Worm (Caenorhabditis elegans) whole organism, L3 larva: Measurements from ENCODE around the gene sms-3.

ENCODE experiments used
- R02D3.7 ChIP-seq: fragments of 150-350 bp; optimal IDR thresholded peaks from 2 replicates; lab custom pipeline; 2014; ENCODE audit warnings: missing biosample characterization, missing genetic modification characterization
- ama-1 ChIP-seq: fragments of 150-350 bp; optimal IDR thresholded peaks from 2 replicates; lab custom pipeline; 2018
- ceh-16 ChIP-seq: sonication (generic microtip); optimal IDR thresholded peaks from 2 replicates; lab custom pipeline; 2017; ENCODE audit warnings: missing biosample characterization, missing genetic modification characterization
- ceh-28 ChIP-seq: fragments of 150-350 bp; optimal IDR thresholded peaks from 2 replicates; lab custom pipeline; 2014; ENCODE audit warnings: missing biosample characterization, missing genetic modification reagents, missing genetic modification characterization
- ceh-82 ChIP-seq: fragments of 150-350 bp; optimal IDR thresholded peaks from 2 replicates; lab custom pipeline; 2014; ENCODE audit warnings: missing biosample characterization, missing genetic modification characterization
- ceh-9 ChIP-seq: sonication (generic microtip); optimal IDR thresholded peaks from 2 replicates; lab custom pipeline; 2018; ENCODE audit warnings: missing biosample characterization, missing genetic modification characterization
- egl-27 ChIP-seq: sonication (generic microtip); optimal IDR thresholded peaks from 4 replicates; lab custom pipeline; 2017; ENCODE audit warnings: missing biosample characterization, missing genetic modification reagents, missing genetic modification characterization
- elt-2 ChIP-seq: sonication (generic microtip); optimal IDR thresholded peaks from 2 replicates; lab custom pipeline; 2016; ENCODE audit warnings: missing genetic modification reagents, mild to moderate bottlenecking, missing genetic modification characterization, missing compliant biosample characterization
- elt-3 ChIP-seq, 3 experiments: fragments of 150-350 bp in 1 of 3; sonication (generic microtip) in 2 of 3; optimal IDR thresholded peaks; 2 replicates in 2 of 3; 4 replicates in 1 of 3; lab custom pipeline; 2014 to 2017; ENCODE audit warnings: missing biosample characterization in 3 of 3, missing genetic modification characterization in 3 of 3
- fkh-10 ChIP-seq: sonication (generic microtip); optimal IDR thresholded peaks from 2 replicates; lab custom pipeline; 2017; ENCODE audit warnings: missing biosample characterization, missing genetic modification reagents, missing genetic modification characterization
- fkh-2 ChIP-seq: fragments of 150-350 bp; optimal IDR thresholded peaks from 2 replicates; lab custom pipeline; 2014; ENCODE audit warnings: missing biosample characterization, missing genetic modification reagents, missing genetic modification characterization
- hmg-11 ChIP-seq: sonication (generic microtip); optimal IDR thresholded peaks from 2 replicates; lab custom pipeline; 2016; ENCODE audit warnings: missing genetic modification characterization, missing compliant biosample characterization
- jun-1 ChIP-seq: fragments of 150-350 bp; optimal IDR thresholded peaks from 2 replicates; lab custom pipeline; 2014; ENCODE audit warnings: missing biosample characterization, missing genetic modification reagents, missing genetic modification characterization
- lin-15B ChIP-seq: fragments of 150-350 bp; optimal IDR thresholded peaks from 2 replicates; lab custom pipeline; 2014; ENCODE audit warnings: missing biosample characterization, missing genetic modification characterization
- lin-39 ChIP-seq: fragments of 150-350 bp; optimal IDR thresholded peaks from 2 replicates; lab custom pipeline; 2018; ENCODE audit warnings: missing biosample characterization, missing genetic modification reagents, missing genetic modification characterization
- lsy-12 ChIP-seq: sonication (generic microtip); optimal IDR thresholded peaks from 2 replicates; lab custom pipeline; 2016; ENCODE audit warnings: mild to moderate bottlenecking, missing genetic modification characterization, missing compliant biosample characterization
- nfya-1 ChIP-seq: sonication (generic microtip); optimal IDR thresholded peaks from 2 replicates; lab custom pipeline; 2017; ENCODE audit warnings: missing genetic modification characterization, mild to moderate bottlenecking, missing compliant biosample characterization, antibody characterized with exemption, moderate library complexity; ENCODE audit not compliant: insufficient read depth
- nhr-11 ChIP-seq: fragments of 150-350 bp; optimal IDR thresholded peaks from 2 replicates; lab custom pipeline; 2014; ENCODE audit warnings: missing biosample characterization, missing genetic modification characterization
- nhr-12 ChIP-seq: fragments of 150-350 bp; optimal IDR thresholded peaks from 2 replicates; lab custom pipeline; 2014; ENCODE audit warnings: missing biosample characterization, missing genetic modification characterization
- nhr-23 ChIP-seq: fragments of 150-350 bp; optimal IDR thresholded peaks from 2 replicates; lab custom pipeline; 2014; ENCODE audit warnings: missing biosample characterization, missing genetic modification reagents, missing genetic modification characterization
- nhr-237 ChIP-seq: fragments of 150-350 bp; optimal IDR thresholded peaks from 2 replicates; lab custom pipeline; 2014; ENCODE audit warnings: missing biosample characterization, missing genetic modification characterization
- nhr-25 ChIP-seq: sonication (generic microtip); optimal IDR thresholded peaks from 2 replicates; lab custom pipeline; 2017; ENCODE audit warnings: missing biosample characterization, missing genetic modification characterization
- nhr-43 ChIP-seq: sonication (generic microtip); optimal IDR thresholded peaks from 2 replicates; lab custom pipeline; 2016; ENCODE audit warnings: mild to moderate bottlenecking, missing genetic modification characterization, missing compliant biosample characterization; ENCODE audit not compliant: poor library complexity, severe bottlenecking
- nhr-77 ChIP-seq: fragments of 150-350 bp; optimal IDR thresholded peaks from 2 replicates; lab custom pipeline; 2014; ENCODE audit warnings: missing biosample characterization, missing genetic modification characterization
- pha-4 ChIP-seq: fragments of 150-350 bp; optimal IDR thresholded peaks from 2 replicates; lab custom pipeline; 2014; ENCODE audit warnings: missing biosample characterization, missing genetic modification reagents, missing genetic modification characterization
- pqm-1 ChIP-seq: fragments of 150-350 bp; optimal IDR thresholded peaks from 2 replicates; lab custom pipeline; 2017; ENCODE audit warnings: missing biosample characterization, missing genetic modification characterization, inconsistent platforms
- skn-1 ChIP-seq: fragments of 150-350 bp; optimal IDR thresholded peaks from 2 replicates; lab custom pipeline; 2014; ENCODE audit warnings: missing biosample characterization, missing genetic modification characterization
- snpc-4 ChIP-seq: fragments of 150-350 bp; optimal IDR thresholded peaks from 2 replicates; lab custom pipeline; 2014; ENCODE audit warnings: missing biosample characterization, missing genetic modification characterization
- unc-39 ChIP-seq: sonication (generic microtip); optimal IDR thresholded peaks from 4 replicates; lab custom pipeline; 2017; ENCODE audit warnings: missing biosample characterization, missing genetic modification characterization
- zag-1 ChIP-seq: fragments of 150-350 bp; optimal IDR thresholded peaks from 2 replicates; lab custom pipeline; 2014; ENCODE audit warnings: missing biosample characterization, missing genetic modification characterization
- ztf-11 ChIP-seq: fragments of 150-350 bp; optimal IDR thresholded peaks from 2 replicates; lab custom pipeline; 2014; ENCODE audit warnings: missing biosample characterization, missing genetic modification characterization
- ztf-4 ChIP-seq: fragments of 150-350 bp; optimal IDR thresholded peaks from 2 replicates; lab custom pipeline; 2014; ENCODE audit warnings: missing biosample characterization, missing genetic modification characterization

sms-3 gene

DNA sequence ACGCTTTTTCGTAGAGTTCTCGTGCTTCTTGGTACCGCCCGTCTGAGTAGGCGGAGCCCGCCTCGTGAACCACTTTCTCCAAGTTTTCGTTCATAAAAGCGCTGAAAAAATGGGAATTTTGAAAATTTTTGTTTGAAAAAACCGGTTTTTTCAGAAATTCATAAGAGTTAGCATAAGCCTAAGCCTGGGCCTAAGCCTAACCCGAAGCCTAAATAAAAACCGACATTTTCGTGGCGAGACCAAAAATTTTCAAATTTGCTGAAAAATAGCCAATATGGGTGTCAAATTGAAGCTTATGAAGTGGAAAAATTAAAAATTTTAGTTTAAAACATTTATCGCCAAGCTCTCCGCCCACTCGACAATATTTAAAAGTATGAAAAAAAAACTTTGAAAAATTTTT, 13.0 kb upstream of the sms-3 start, which contains the start of gene Y22D7AL.9:
Y22D7AL.9 (minus strand) TSS at position 101 of the 400 bp plus-strand sequence.
- TF ChIP-seq fkh-2 (tag; lab: Kevin White, UChicago) (no peak), elt-2 (tag; lab: Kevin White, UChicago) (no peak), nhr-25 (tag; lab: Kevin White, UChicago) (no peak)

DNA sequence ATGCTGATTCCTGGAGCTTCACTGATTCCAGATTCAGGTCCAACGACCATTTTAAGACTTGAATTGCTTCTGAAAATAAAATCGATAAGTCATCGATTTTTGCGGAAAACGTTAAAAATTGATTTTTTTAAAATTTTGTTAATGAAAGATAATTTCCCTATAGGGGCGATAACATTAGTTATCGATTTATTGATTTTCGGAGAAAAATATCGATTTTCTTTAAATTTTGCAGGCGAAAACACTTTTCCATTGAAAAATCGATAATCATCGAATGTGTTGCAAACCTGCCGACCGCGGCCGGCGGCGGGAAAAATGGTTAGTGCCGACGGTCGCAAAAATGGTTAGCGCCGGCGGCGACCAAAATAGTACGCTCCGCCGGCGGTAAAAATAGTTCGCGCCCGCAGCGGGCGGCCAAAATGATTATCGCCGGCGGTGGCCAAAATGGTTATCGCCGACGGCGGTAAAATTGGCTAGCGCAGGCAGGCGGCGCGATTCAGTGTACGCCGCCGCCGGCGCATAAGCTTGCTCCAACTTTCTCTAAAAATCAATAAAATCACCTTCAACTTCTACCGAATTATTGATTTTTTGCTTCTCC, 12.1 kb upstream of the sms-3 start:
- no peak for TF ChIP-seq lin-39 (tag; lab: Kevin White, UChicago)
- peak; percentile 94 for TF ChIP-seq ceh-28 (tag; lab: Kevin White, UChicago)
- TF ChIP-seq nhr-43 (tag; lab: Kevin White, UChicago), result no peak
- no peak for TF ChIP-seq nhr-23 (tag; lab: Kevin White, UChicago)
- TF ChIP-seq snpc-4, result no peak
- TF ChIP-seq R02D3.7 (tag; lab: Kevin White, UChicago), result no peak
- TF ChIP-seq ztf-11 (tag; lab: Kevin White, UChicago), result no peak
- TF ChIP-seq lin-15B (tag; lab: Kevin White, UChicago), result no peak

DNA sequence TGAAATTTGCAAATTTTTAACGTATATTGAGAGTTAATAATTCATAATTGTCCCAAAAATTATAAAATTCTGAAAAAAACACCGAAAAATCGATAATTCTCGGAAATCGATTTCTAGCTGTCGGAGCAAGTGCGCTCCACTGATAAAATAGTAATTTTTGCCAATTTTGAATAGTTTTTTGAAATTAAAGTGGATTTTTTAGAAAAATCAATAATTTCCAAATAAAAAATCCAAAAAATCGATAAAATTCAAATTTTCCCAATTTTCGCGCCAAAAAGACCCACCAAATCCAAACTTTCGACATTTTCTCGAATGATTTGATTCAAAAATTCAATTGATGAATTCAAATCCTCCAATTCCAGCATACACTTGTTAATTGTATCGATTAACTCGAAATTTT, 10.0 kb upstream of the sms-3 start:
- TF ChIP-seq ceh-28 (tag; lab: Kevin White, UChicago) (peak; percentile 60), pha-4 (tag; lab: Kevin White, UChicago) (no peak), ztf-4 (tag; lab: Kevin White, UChicago) (no peak), unc-39 (tag; lab: Kevin White, UChicago) (no peak)

DNA sequence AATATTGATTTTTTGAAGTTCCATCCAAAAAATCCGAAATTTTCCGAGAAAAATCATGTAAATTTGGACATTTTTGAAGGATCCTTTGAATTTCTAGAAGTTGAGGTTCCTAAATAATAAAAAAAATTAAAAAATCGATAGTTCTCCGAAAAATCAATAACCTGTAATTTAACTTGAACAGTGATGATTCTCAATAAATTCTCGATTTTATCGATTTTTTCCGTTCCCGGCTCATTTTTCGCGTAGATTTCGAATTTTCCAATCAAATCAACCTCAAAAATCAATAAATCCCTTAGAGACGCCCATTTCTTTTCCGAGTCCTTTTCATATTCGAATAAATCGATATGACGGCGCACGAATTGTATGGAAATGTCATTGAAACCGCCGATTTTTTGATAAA, 6.7 kb upstream of the sms-3 start:
- TF ChIP-seq R02D3.7 (tag; lab: Kevin White, UChicago), result no peak
- no peak for TF ChIP-seq jun-1
- TF ChIP-seq ceh-16 (tag; lab: Kevin White, UChicago), result no peak
- TF ChIP-seq snpc-4, result no peak
- TF ChIP-seq ceh-28 (tag; lab: Kevin White, UChicago), result peak; percentile 74
- no peak for TF ChIP-seq nhr-12
- TF ChIP-seq, all 47 proteins: peak for 1

DNA sequence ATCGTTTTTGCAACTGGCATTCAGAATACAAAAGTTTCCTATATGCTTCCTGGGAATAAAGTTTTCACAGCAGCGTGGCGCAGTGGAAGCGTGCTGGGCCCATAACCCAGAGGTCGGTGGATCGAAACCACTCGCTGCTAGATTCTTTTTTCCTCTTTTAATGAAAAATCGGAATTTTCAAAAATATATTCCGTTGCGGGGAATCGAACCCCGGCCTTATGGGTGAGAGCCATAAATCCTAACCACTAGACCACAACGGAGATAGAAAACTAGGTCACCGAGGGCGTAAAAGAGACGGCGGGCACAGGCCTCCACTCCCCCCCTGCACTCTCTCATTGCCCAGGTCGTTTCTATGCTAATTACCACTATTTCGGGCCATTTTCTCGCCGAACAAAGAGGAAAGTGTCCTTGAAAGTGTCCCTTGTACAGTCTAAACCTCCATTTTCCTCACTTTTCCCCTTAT, 3.6 kb upstream of the sms-3 start, which contains the start of gene Y22D7AL.6:
Y22D7AL.6 (plus strand) TSS at position 413 of the 463 bp plus-strand sequence.
- no peak for TF ChIP-seq nhr-11 (tag; lab: Kevin White, UChicago)
- TF ChIP-seq lsy-12 (tag; lab: Kevin White, UChicago), result peak; percentile 58
- peak; percentile 28 for TF ChIP-seq egl-27
- peak; percentile 2 for TF ChIP-seq lin-15B (tag; lab: Kevin White, UChicago)
- no peak for TF ChIP-seq pha-4 (tag; lab: Kevin White, UChicago)
- TF ChIP-seq hmg-11 (tag; lab: Kevin White, UChicago), result peak; percentile 45
- TF ChIP-seq nhr-77 (tag; lab: Kevin White, UChicago), result peak; percentile 8
- peak; percentile 33 for TF ChIP-seq nhr-23 (tag; lab: Kevin White, UChicago)
- TF ChIP-seq nhr-43 (tag; lab: Kevin White, UChicago), result peak; percentile 37
- peak; percentile 43 for TF ChIP-seq nhr-25 (tag; lab: Kevin White, UChicago)
- TF ChIP-seq ceh-9 (tag; lab: Kevin White, UChicago), result no peak
- peak; percentile 32 for TF ChIP-seq nfya-1 (tag; lab: Kevin White, UChicago)
- peak; percentile 37 for TF ChIP-seq elt-2 (tag; lab: Kevin White, UChicago)

DNA sequence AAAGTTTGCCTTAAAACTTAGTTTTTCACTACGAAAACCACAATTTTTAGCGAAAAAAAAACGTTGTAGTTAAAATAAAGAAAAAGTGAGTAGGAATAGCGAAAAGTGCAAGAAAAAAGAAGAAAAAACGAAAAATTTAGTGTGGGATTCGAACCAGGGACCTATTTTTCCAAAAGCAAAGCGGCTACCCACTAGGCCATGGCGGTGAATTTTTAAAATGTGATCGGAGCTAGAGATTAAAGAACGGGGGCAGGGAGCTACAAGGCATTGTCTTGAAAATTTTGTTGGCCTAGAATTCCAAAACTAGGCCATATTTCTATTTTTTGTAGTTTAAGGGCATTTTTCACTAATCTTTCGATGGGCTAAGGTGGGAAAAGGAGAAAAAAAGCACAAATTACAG, 2.8 kb upstream of the sms-3 start:
- TF ChIP-seq lsy-12 (tag; lab: Kevin White, UChicago), result no peak
- TF ChIP-seq lin-39 (tag; lab: Kevin White, UChicago), result no peak
- no peak for TF ChIP-seq fkh-10 (GFP tag; lab: Kevin White, UChicago)
- TF ChIP-seq skn-1 (tag; lab: Kevin White, UChicago), result no peak
- TF ChIP-seq jun-1, result no peak
- no peak for TF ChIP-seq snpc-4
- no peak for TF ChIP-seq ceh-82 (tag; lab: Kevin White, UChicago)
- TF ChIP-seq ama-1, result no peak

DNA sequence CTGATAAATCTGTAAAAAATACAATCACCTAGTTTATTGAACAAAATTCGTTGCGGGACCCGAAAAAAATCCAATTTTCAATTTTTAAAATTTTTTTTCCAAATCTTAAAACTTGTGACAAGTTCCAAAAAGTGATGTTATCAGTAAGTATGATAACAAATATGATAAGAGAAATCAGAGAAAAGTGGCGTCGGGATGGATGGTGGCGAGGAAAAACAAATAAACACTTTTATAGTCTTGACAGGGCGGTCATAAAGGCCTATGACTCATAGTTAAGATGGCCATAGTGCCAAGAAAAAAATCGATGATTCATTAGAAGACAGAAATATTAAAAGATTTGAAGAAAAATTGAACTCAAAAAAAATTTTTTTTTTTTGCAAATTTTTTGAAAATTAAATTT, 1.7 kb upstream of the sms-3 start:
- TF ChIP-seq zag-1 (tag; lab: Kevin White, UChicago) (no peak), nhr-12 (no peak), nhr-43 (tag; lab: Kevin White, UChicago) (no peak), jun-1 (peak; percentile 70), nhr-237 (tag; lab: Kevin White, UChicago) (no peak), snpc-4 (peak; percentile 3), nhr-25 (tag; lab: Kevin White, UChicago) (no peak), pha-4 (tag; lab: Kevin White, UChicago) (peak; percentile 87), elt-2 (tag; lab: Kevin White, UChicago) (peak; percentile 84), elt-3 (tag; optimal IDR thresholded peaks at IDR 0.05; lab: Kevin White, UChicago) (no peak), pqm-1 (tag; lab: Kevin White, UChicago) (peak; percentile 92)
